Worm (Caenorhabditis elegans): ENCODE measurements around the gene ehs-1.

Gene ehs-1

DNA sequence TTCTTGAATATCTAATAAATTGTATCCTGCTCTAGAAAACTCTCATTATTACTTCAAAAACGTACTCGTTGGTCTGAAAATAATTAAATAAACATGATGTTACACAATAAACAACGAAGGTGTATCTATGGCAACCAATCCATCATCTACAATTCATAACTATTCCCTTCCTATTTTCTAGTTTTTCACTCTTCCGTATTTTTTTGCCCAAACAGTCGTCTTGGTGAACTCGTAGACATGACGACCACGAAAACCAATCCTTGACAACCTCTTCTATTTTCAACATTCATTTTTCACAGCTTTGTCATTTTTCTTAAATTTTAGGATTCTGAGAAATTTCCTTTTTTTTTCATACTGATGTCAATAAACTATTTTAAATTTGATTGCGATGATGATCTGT is 31.7 kb upstream of the ehs-1 start, which contains the start of gene K05F1.13:
TSS of gene K05F1.13 (plus strand) at position 301 of the 400 bp plus-strand sequence.
- TF ChIP-seq zip-8 (tag; optimal IDR thresholded peaks at IDR 0.05) (no peak), mab-5 (tag; optimal IDR thresholded peaks at IDR 0.05) (no peak), nhr-76 (tag; optimal IDR thresholded peaks at IDR 0.05) (no peak), mep-1 (tag; optimal IDR thresholded peaks at IDR 0.05) (no peak)

DNA sequence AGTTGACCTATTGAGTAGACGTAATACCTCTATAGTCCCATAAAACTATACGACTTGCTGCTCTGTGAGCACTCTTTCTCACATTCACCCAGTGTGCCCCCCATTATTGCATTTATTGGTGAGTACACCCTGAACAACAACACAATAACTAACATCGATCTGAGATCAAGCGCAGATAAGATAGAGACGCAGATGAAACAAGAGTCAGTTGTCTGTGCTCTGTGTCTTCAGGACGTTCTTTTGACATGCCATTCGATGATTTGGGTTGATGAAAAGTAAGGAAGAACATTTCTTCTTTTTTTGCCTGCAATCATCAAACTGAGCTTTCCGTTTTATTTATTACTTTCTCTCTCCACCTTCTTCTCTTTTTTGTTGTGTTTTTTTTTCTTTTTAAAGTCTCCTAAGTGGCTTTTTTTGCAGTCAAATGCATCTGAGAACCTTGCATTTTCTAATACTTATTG is 30.2 kb upstream of the ehs-1 start, which contains the start of gene lect-2:
TSS of gene lect-2 (plus strand) at position 411 of the 461 bp plus-strand sequence.
- TF ChIP-seq cnd-1 (tag; optimal IDR thresholded peaks at IDR 0.05) (no peak), M03D4.4 (tag; optimal IDR thresholded peaks at IDR 0.05) (no peak), ceh-83 (GFP tag; optimal IDR thresholded peaks at IDR 0.05) (no peak), lsy-2 (tag; optimal IDR thresholded peaks at IDR 0.05) (no peak), pha-4 (tag; optimal IDR thresholded peaks at IDR 0.05) (no peak), elt-3 (tag; optimal IDR thresholded peaks at IDR 0.05) (no peak), ztf-11 (tag; optimal IDR thresholded peaks at IDR 0.05) (no peak), lin-13 (tag; optimal IDR thresholded peaks at IDR 0.05) (no peak), nhr-237 (tag; optimal IDR thresholded peaks at IDR 0.05) (no peak), ces-1 (GFP tag; optimal IDR thresholded peaks at IDR 0.05) (no peak), nhr-2 (tag; optimal IDR thresholded peaks at IDR 0.05) (peak; percentile 35), blmp-1 (tag; optimal IDR thresholded peaks at IDR 0.05) (no peak), ceh-39 (tag; optimal IDR thresholded peaks at IDR 0.05) (no peak), hlh-1 (tag; optimal IDR thresholded peaks at IDR 0.05) (peak; percentile 94), tbx-8 (GFP tag; optimal IDR thresholded peaks at IDR 0.05) (no peak), mab-5 (tag; optimal IDR thresholded peaks at IDR 0.05) (no peak), mep-1 (tag; optimal IDR thresholded peaks at IDR 0.05) (no peak), zip-8 (tag; optimal IDR thresholded peaks at IDR 0.05) (no peak), mls-2 (tag; optimal IDR thresholded peaks at IDR 0.05) (no peak), lin-32 (GFP tag; optimal IDR thresholded peaks at IDR 0.05) (no peak), flh-1 (GFP tag; optimal IDR thresholded peaks at IDR 0.05) (no peak), elt-1 (tag; optimal IDR thresholded peaks at IDR 0.05; ENCODE audit: borderline replicate concordance, insufficient read depth) (peak; percentile 84), ham-2 (GFP tag; optimal IDR thresholded peaks at IDR 0.05) (no peak), snpc-4 (tag; optimal IDR thresholded peaks at IDR 0.05) (no peak), drap-1 (GFP tag; optimal IDR thresholded peaks at IDR 0.05) (no peak), nhr-76 (tag; optimal IDR thresholded peaks at IDR 0.05) (no peak), nhr-12 (tag; optimal IDR thresholded peaks at IDR 0.05) (no peak), bed-3 (GFP tag; optimal IDR thresholded peaks at IDR 0.05) (no peak), unc-62 (GFP tag; optimal IDR thresholded peaks at IDR 0.05) (peak; percentile 28), ceh-43 (GFP tag; optimal IDR thresholded peaks at IDR 0.05) (no peak), nhr-28 (tag; optimal IDR thresholded peaks at IDR 0.05) (no peak), unc-120 (tag; optimal IDR thresholded peaks at IDR 0.05; ENCODE audit: poor library complexity, severe bottlenecking) (peak; percentile 6), sem-2 (GFP tag; optimal IDR thresholded peaks at IDR 0.05) (no peak), unc-39 (tag; optimal IDR thresholded peaks at IDR 0.05) (no peak), sptf-1 (tag; optimal IDR thresholded peaks at IDR 0.05) (no peak)

DNA sequence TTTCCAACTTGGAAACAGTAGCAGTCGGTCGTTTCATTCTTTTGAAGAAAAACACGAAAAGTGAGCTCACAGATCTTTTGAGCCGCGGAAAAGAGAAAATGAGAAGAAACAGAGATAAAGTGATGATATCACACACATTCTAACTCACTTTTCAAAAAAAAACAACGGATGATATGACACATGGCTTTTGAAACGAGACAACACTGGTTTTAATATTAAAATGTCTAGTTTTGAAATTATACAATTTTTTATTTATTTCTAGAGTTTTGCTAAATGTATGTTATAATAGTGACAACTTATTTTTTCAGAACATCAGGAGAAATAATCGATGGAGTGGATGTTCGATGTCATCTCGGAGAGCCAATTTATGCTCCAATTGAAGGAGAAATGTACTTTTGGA is 28.0 kb upstream of the ehs-1 start, which contains the start of gene K05F1.14:
TSS of gene K05F1.14 (minus strand) at position 101 of the 400 bp plus-strand sequence.
- TF ChIP-seq unc-120 (tag; optimal IDR thresholded peaks at IDR 0.05; ENCODE audit: poor library complexity, severe bottlenecking), result no peak
- no peak for TF ChIP-seq mep-1 (tag; optimal IDR thresholded peaks at IDR 0.05)
- no peak for TF ChIP-seq lin-32 (GFP tag; optimal IDR thresholded peaks at IDR 0.05)
- TF ChIP-seq unc-39 (tag; optimal IDR thresholded peaks at IDR 0.05), result no peak
- TF ChIP-seq hlh-1 (tag; optimal IDR thresholded peaks at IDR 0.05), result no peak
- no peak for TF ChIP-seq lsy-2 (tag; optimal IDR thresholded peaks at IDR 0.05)
- no peak for TF ChIP-seq nhr-237 (tag; optimal IDR thresholded peaks at IDR 0.05)
- TF ChIP-seq ham-2 (GFP tag; optimal IDR thresholded peaks at IDR 0.05), result no peak
- no peak for TF ChIP-seq ces-1 (GFP tag; optimal IDR thresholded peaks at IDR 0.05)
- no peak for TF ChIP-seq ztf-11 (tag; optimal IDR thresholded peaks at IDR 0.05)
- no peak for TF ChIP-seq bed-3 (GFP tag; optimal IDR thresholded peaks at IDR 0.05)
- no peak for TF ChIP-seq nhr-28 (tag; optimal IDR thresholded peaks at IDR 0.05)
- no peak for TF ChIP-seq mls-2 (tag; optimal IDR thresholded peaks at IDR 0.05)
- no peak for TF ChIP-seq unc-62 (GFP tag; optimal IDR thresholded peaks at IDR 0.05)
- no peak for TF ChIP-seq nhr-76 (tag; optimal IDR thresholded peaks at IDR 0.05)
- TF ChIP-seq ceh-43 (GFP tag; optimal IDR thresholded peaks at IDR 0.05), result no peak
- TF ChIP-seq elt-1 (tag; optimal IDR thresholded peaks at IDR 0.05; ENCODE audit: borderline replicate concordance, insufficient read depth), result no peak
- no peak for TF ChIP-seq ceh-39 (tag; optimal IDR thresholded peaks at IDR 0.05)
- TF ChIP-seq flh-1 (GFP tag; optimal IDR thresholded peaks at IDR 0.05), result no peak
- TF ChIP-seq sem-2 (GFP tag; optimal IDR thresholded peaks at IDR 0.05), result no peak

Data from whole organism, mixed stage, embryonic.